Worm (Caenorhabditis elegans) whole organism, L2 larva: ENCODE results near the gene ttll-15.

Experiments used
- C34F6.9 ChIP-seq: fragments of 150-350 bp; optimal IDR thresholded peaks from 2 replicates; lab custom pipeline; 2014; ENCODE audit warnings: missing biosample characterization, missing genetic modification characterization
- F13H6.1 ChIP-seq: sonication (generic microtip); optimal IDR thresholded peaks from 2 replicates; lab custom pipeline; 2016; ENCODE audit warnings: missing genetic modification characterization, missing compliant biosample characterization
- R02D3.7 ChIP-seq: fragments of 150-350 bp; optimal IDR thresholded peaks from 2 replicates; lab custom pipeline; 2014; ENCODE audit warnings: missing biosample characterization, missing genetic modification characterization
- ZK546.5 ChIP-seq: sonication (generic microtip); optimal IDR thresholded peaks from 2 replicates; lab custom pipeline; 2017; ENCODE audit warnings: missing biosample characterization, missing genetic modification characterization
- alr-1 ChIP-seq: fragments of 150-350 bp; optimal IDR thresholded peaks from 2 replicates; lab custom pipeline; 2014; ENCODE audit warnings: missing biosample characterization, missing genetic modification characterization
- aly-2 ChIP-seq: fragments of 150-350 bp; optimal IDR thresholded peaks from 2 replicates; lab custom pipeline; 2014; ENCODE audit warnings: missing biosample characterization, missing genetic modification characterization
- ama-1 ChIP-seq: fragments of 150-350 bp; optimal IDR thresholded peaks from 2 replicates; lab custom pipeline; 2018; ENCODE audit warnings: inconsistent platforms
- blmp-1 ChIP-seq: sonication (generic microtip); optimal IDR thresholded peaks from 2 replicates; lab custom pipeline; 2017; ENCODE audit warnings: missing genetic modification characterization, mild to moderate bottlenecking, missing compliant biosample characterization, antibody characterized with exemption, moderate library complexity; ENCODE audit not compliant: insufficient read depth
- ceh-16 ChIP-seq: fragments of 150-350 bp; optimal IDR thresholded peaks from 2 replicates; lab custom pipeline; 2014; ENCODE audit warnings: missing biosample characterization, missing genetic modification characterization
- ceh-82 ChIP-seq: fragments of 150-350 bp; optimal IDR thresholded peaks from 2 replicates; lab custom pipeline; 2014; ENCODE audit warnings: missing biosample characterization, missing genetic modification characterization
- crh-2 ChIP-seq: sonication (generic microtip); optimal IDR thresholded peaks from 2 replicates; lab custom pipeline; 2017; ENCODE audit warnings: missing biosample characterization, missing genetic modification characterization
- dmd-4 ChIP-seq: sonication (generic microtip); optimal IDR thresholded peaks from 2 replicates; lab custom pipeline; 2017; ENCODE audit warnings: missing biosample characterization, missing genetic modification characterization
- egl-27 ChIP-seq: sonication (generic microtip); optimal IDR thresholded peaks from 3 replicates; lab custom pipeline; 2017; ENCODE audit warnings: missing biosample characterization, missing genetic modification reagents, missing genetic modification characterization
- elt-1 ChIP-seq: fragments of 150-350 bp; optimal IDR thresholded peaks from 2 replicates; lab custom pipeline; 2014; ENCODE audit warnings: missing biosample characterization, missing genetic modification characterization
- elt-3 ChIP-seq: sonication (generic microtip); optimal IDR thresholded peaks from 2 replicates; lab custom pipeline; 2017; ENCODE audit warnings: missing biosample characterization, missing genetic modification characterization
- fos-1 ChIP-seq: fragments of 150-350 bp; optimal IDR thresholded peaks from 2 replicates; lab custom pipeline; 2014; ENCODE audit warnings: missing biosample characterization, missing genetic modification characterization
- gmeb-1 ChIP-seq: fragments of 150-350 bp; optimal IDR thresholded peaks from 2 replicates; lab custom pipeline; 2014; ENCODE audit warnings: missing biosample characterization, missing genetic modification characterization
- lin-11 ChIP-seq: fragments of 150-350 bp; sonication (generic microtip); optimal IDR thresholded peaks from 2 replicates; lab custom pipeline; 2014; ENCODE audit warnings: missing biosample characterization, missing genetic modification characterization, inconsistent platforms, mixed read lengths
- lin-13 ChIP-seq: fragments of 150-350 bp; optimal IDR thresholded peaks from 2 replicates; lab custom pipeline; 2014; ENCODE audit warnings: missing biosample characterization, missing genetic modification reagents, missing genetic modification characterization
- lsy-2 ChIP-seq, 2 experiments: fragments of 150-350 bp in 1 of 2; sonication (generic microtip) in 1 of 2; optimal IDR thresholded peaks; 2 replicates each; lab custom pipeline; 2014 to 2017; ENCODE audit warnings: missing biosample characterization in 2 of 2, missing genetic modification characterization in 2 of 2
- mab-5 ChIP-seq: fragments of 150-350 bp; optimal IDR thresholded peaks from 2 replicates; lab custom pipeline; 2014; ENCODE audit warnings: missing biosample characterization, missing genetic modification characterization
- mbf-1 ChIP-seq: sonication (generic microtip); optimal IDR thresholded peaks from 2 replicates; lab custom pipeline; 2017; ENCODE audit warnings: missing biosample characterization, missing genetic modification characterization
- mdl-1 ChIP-seq, 2 experiments: fragments of 150-350 bp in 1 of 2; sonication (generic microtip) in 1 of 2; optimal IDR thresholded peaks; 2 replicates each; lab custom pipeline; 2017; ENCODE audit warnings: missing biosample characterization in 2 of 2, missing genetic modification characterization in 2 of 2
- nhr-10 ChIP-seq: sonication (generic microtip); optimal IDR thresholded peaks from 2 replicates; lab custom pipeline; 2017; ENCODE audit warnings: missing biosample characterization, missing genetic modification characterization
- nhr-11 ChIP-seq: fragments of 150-350 bp; optimal IDR thresholded peaks from 2 replicates; lab custom pipeline; 2014; ENCODE audit warnings: missing biosample characterization, missing genetic modification characterization
- nhr-12 ChIP-seq: fragments of 150-350 bp; optimal IDR thresholded peaks from 2 replicates; lab custom pipeline; 2014; ENCODE audit warnings: missing biosample characterization, missing genetic modification characterization
- nhr-129 ChIP-seq: fragments of 150-350 bp; optimal IDR thresholded peaks from 2 replicates; lab custom pipeline; 2014; ENCODE audit warnings: missing biosample characterization, missing genetic modification characterization
- nhr-21 ChIP-seq: fragments of 150-350 bp; optimal IDR thresholded peaks from 2 replicates; lab custom pipeline; 2014; ENCODE audit warnings: missing biosample characterization, missing genetic modification characterization
- nhr-237 ChIP-seq: fragments of 150-350 bp; optimal IDR thresholded peaks from 2 replicates; lab custom pipeline; 2014; ENCODE audit warnings: missing biosample characterization, missing genetic modification characterization
- nhr-25 ChIP-seq: fragments of 150-350 bp; sonication (generic microtip); optimal IDR thresholded peaks from 3 replicates; lab custom pipeline; 2014; ENCODE audit warnings: missing biosample characterization, missing genetic modification characterization
- nhr-77 ChIP-seq: fragments of 150-350 bp; optimal IDR thresholded peaks from 2 replicates; lab custom pipeline; 2014; ENCODE audit warnings: missing biosample characterization, missing genetic modification characterization
- peb-1 ChIP-seq: fragments of 150-350 bp; optimal IDR thresholded peaks from 2 replicates; lab custom pipeline; 2014; ENCODE audit warnings: missing biosample characterization, missing genetic modification characterization
- sem-4 ChIP-seq: fragments of 150-350 bp; optimal IDR thresholded peaks from 2 replicates; lab custom pipeline; 2014; ENCODE audit warnings: missing biosample characterization, missing genetic modification reagents, missing genetic modification characterization
- skn-1 ChIP-seq: sonication (generic microtip); optimal IDR thresholded peaks from 2 replicates; lab custom pipeline; 2017; ENCODE audit warnings: missing biosample characterization, missing genetic modification characterization
- sma-3 ChIP-seq: sonication (generic microtip); optimal IDR thresholded peaks from 2 replicates; lab custom pipeline; 2016; ENCODE audit warnings: missing genetic modification reagents, missing genetic modification characterization, missing compliant biosample characterization
- sma-9 ChIP-seq, 2 experiments: fragments of 150-350 bp in 1 of 2; sonication (generic microtip) in 1 of 2; optimal IDR thresholded peaks; 2 replicates each; lab custom pipeline; 2014 to 2016; ENCODE audit warnings: missing genetic modification characterization in 2 of 2, mild to moderate bottlenecking in 1 of 2, missing biosample characterization in 1 of 2, missing compliant biosample characterization in 1 of 2, missing genetic modification reagents in 1 of 2, moderate library complexity in 1 of 2
- snpc-4 ChIP-seq: fragments of 150-350 bp; optimal IDR thresholded peaks from 2 replicates; lab custom pipeline; 2014; ENCODE audit warnings: missing biosample characterization, missing genetic modification characterization
- unc-39 ChIP-seq: fragments of 150-350 bp; optimal IDR thresholded peaks from 2 replicates; lab custom pipeline; 2014; ENCODE audit warnings: missing biosample characterization, missing genetic modification characterization
- unc-55 ChIP-seq: fragments of 150-350 bp; sonication (generic microtip); optimal IDR thresholded peaks from 3 replicates; lab custom pipeline; 2014; ENCODE audit warnings: missing biosample characterization, missing genetic modification reagents, missing genetic modification characterization
- zag-1 ChIP-seq: fragments of 150-350 bp; optimal IDR thresholded peaks from 2 replicates; lab custom pipeline; 2014; ENCODE audit warnings: missing biosample characterization, missing genetic modification characterization
- ztf-1 ChIP-seq: fragments of 200-800 bp; sonication (Bioruptor generic); conservative IDR thresholded peaks from 2 replicates; pipeline ENCODE4 v1.3.6; 2022; ENCODE audit warnings: missing genetic modification characterization, missing compliant biosample characterization

Gene ttll-15

DNA sequence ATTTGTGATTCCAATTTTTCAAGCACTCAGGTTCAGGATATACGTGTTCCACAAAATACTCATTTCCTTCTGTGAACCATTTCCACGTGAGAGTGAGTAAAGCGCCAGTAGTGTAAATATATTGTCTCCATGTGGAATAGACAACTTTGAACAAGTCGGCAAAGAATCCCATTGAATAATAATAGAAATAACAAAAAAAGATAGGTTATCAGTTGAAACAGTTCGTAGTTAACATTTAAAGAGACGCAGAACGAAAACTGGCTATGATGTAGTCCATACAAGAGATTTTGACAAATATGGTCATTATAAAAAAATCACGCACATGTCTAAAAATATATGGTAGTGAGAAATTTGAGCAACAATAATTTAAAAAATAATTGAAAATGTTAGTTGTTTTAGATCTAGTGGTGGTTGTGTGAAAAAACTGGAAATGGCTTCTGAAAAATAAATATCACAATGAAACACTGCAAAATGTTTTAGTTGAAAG is 828 bp upstream of the ttll-15 start, which contains the start of gene ceeh-2:
Gene ceeh-2, minus strand, starts transcription at position 437 of the 487 bp plus-strand sequence.
- TF ChIP-seq mdl-1 (tag; optimal IDR thresholded peaks at IDR 0.05; lab: Kevin White, UChicago) (no peak), peb-1 (tag; lab: Kevin White, UChicago) (no peak), fos-1 (tag; lab: Kevin White, UChicago) (peak; percentile 6), R02D3.7 (no peak), lin-11 (tag; lab: Kevin White, UChicago) (no peak), sma-9 (GFP tag; optimal IDR thresholded peaks at IDR 0.05; lab: Kevin White, UChicago) (peak; percentile 17), sma-9 (tag; optimal IDR thresholded peaks at IDR 0.05; lab: Kevin White, UChicago) (no peak)

DNA sequence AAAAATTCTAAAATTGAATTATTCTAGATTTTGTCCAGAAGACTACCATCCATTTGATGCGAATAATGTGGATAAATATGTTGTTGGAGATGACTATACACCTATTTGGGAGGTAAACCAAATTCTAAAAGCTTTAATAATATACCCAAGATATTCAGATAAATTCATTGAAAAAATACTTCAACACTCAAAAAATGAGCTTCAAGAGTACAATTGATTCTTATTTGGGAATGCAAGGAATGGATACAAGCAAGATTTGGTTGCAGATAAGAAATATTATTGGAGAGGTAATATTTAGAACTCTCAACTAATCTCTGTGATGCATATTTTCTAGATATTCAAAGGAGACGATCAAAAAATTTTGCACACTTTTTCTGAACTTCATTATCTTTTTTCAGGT is 1.8 kb downstream of the ttll-15 start:
- no peak for TF ChIP-seq nhr-21
- TF ChIP-seq F13H6.1: no peak
- no peak for TF ChIP-seq R02D3.7
- TF ChIP-seq ztf-1 (GFP tag; lab: Robert Waterston, UW): no peak
- no peak for TF ChIP-seq elt-1
- TF ChIP-seq ceh-82 (tag; lab: Kevin White, UChicago): no peak
- no peak for TF ChIP-seq ama-1 (lab: Kevin White, UChicago)
- TF ChIP-seq nhr-237 (tag; lab: Kevin White, UChicago): no peak
- TF ChIP-seq mab-5 (tag; lab: Kevin White, UChicago): no peak
- no peak for TF ChIP-seq nhr-11
- no peak for TF ChIP-seq dmd-4 (tag; lab: Kevin White, UChicago)

DNA sequence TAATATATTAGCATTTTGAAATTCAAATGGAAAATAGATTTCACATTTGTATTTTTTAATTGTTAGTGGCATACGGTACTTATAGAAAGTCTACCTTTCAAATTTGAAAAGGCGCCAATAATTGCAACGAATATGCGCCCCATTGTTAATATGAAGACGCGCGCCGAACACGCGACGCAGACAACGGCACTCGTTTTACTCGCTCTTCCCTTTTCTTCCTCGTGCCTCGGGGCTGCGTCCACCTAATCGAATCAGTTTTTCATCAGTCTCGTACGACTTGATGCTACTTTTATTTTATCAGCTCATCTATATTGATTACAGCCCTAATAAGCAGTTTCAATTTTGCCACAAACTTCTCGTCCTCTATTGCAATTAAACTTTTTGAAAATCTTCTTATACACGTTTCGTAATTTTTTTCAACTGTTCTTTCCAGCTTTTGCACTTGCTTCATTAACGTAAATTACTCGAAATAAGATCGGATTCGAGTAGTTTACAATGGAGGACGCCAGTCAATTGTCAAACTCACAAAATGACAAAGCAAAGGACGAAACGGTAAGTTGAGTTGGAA is 3.6 kb downstream of the ttll-15 start, which contains the start of gene cash-1:
Gene cash-1, plus strand, starts transcription at position 432 of the 568 bp plus-strand sequence.
- TF ChIP-seq fos-1 (tag; lab: Kevin White, UChicago) (peak; percentile 59), dmd-4 (tag; lab: Kevin White, UChicago) (no peak), R02D3.7 (no peak), peb-1 (tag; lab: Kevin White, UChicago) (no peak), elt-3 (tag; lab: Kevin White, UChicago) (no peak), unc-55 (GFP tag; lab: Kevin White, UChicago) (no peak), sma-3 (GFP tag; lab: Kevin White, UChicago) (peak; percentile 57), sma-9 (GFP tag; optimal IDR thresholded peaks at IDR 0.05; lab: Kevin White, UChicago) (peak; percentile 58), sma-9 (tag; optimal IDR thresholded peaks at IDR 0.05; lab: Kevin White, UChicago) (no peak), nhr-10 (tag; lab: Kevin White, UChicago) (no peak), gmeb-1 (tag; lab: Kevin White, UChicago) (peak; percentile 78), nhr-11 (no peak), lin-11 (tag; lab: Kevin White, UChicago) (peak; percentile 7), unc-39 (tag; lab: Kevin White, UChicago) (no peak), lsy-2 (tag; optimal IDR thresholded peaks at IDR 0.05; lab: Kevin White, UChicago) (peak in 1 of 2 experiments; percentile 74), elt-1 (no peak), skn-1 (tag; lab: Kevin White, UChicago) (no peak), zag-1 (tag; lab: Kevin White, UChicago) (no peak), F13H6.1 (peak; percentile 24), ceh-16 (tag; lab: Kevin White, UChicago) (no peak), ZK546.5 (no peak), alr-1 (tag; lab: Kevin White, UChicago) (no peak), snpc-4 (tag; lab: Kevin White, UChicago) (peak; percentile 45), blmp-1 (tag; lab: Kevin White, UChicago) (peak; percentile 7), ceh-82 (tag; lab: Kevin White, UChicago) (no peak), nhr-21 (peak; percentile 6), sem-4 (tag; lab: Kevin White, UChicago) (peak; percentile 48), mab-5 (tag; lab: Kevin White, UChicago) (no peak), nhr-129 (tag; lab: Kevin White, UChicago) (peak; percentile 71), nhr-12 (no peak), nhr-77 (tag; lab: Kevin White, UChicago) (no peak), mdl-1 (tag; optimal IDR thresholded peaks at IDR 0.05; lab: Kevin White, UChicago) (peak in 1 of 2 experiments; percentile 45), C34F6.9 (tag; lab: Kevin White, UChicago) (peak; percentile 66), lin-13 (GFP tag; lab: Kevin White, UChicago) (peak; percentile 72), egl-27 (tag; lab: Kevin White, UChicago) (no peak), ztf-1 (GFP tag; lab: Robert Waterston, UW) (no peak), aly-2 (tag; lab: Kevin White, UChicago) (no peak), nhr-25 (tag; lab: Kevin White, UChicago) (peak; percentile 46), mbf-1 (tag; lab: Kevin White, UChicago) (no peak), crh-2 (tag; lab: Kevin White, UChicago) (peak; percentile 75)
